Fruit fly (Drosophila melanogaster): Measurements from ENCODE around the gene gb.

- TF ChIP-seq br (GFP tag; optimal IDR thresholded peaks at IDR 0.05): no peak
- no peak for TF ChIP-seq Hr78 (GFP tag; optimal IDR thresholded peaks at IDR 0.05)
- no peak for TF ChIP-seq pan (optimal IDR thresholded peaks at IDR 0.05)
- TF ChIP-seq dl (GFP tag; optimal IDR thresholded peaks at IDR 0.05; ENCODE audit: insufficient read depth in 1 of 2, partially characterized antibody in 2 of 2): no peak
- TF ChIP-seq dmrt93B (GFP tag; optimal IDR thresholded peaks at IDR 0.05): no peak
- no peak for TF ChIP-seq sv (GFP tag; optimal IDR thresholded peaks at IDR 0.05)
- no peak for TF ChIP-seq lola (GFP tag; optimal IDR thresholded peaks at IDR 0.05)
- TF ChIP-seq Mio (GFP tag; optimal IDR thresholded peaks at IDR 0.05): no peak
- no peak for TF ChIP-seq tai (GFP tag; optimal IDR thresholded peaks at IDR 0.05)
- TF ChIP-seq woc (GFP tag; optimal IDR thresholded peaks at IDR 0.05): no peak
- no peak for TF ChIP-seq N (GFP tag; optimal IDR thresholded peaks at IDR 0.05)
Observed at dm6 chr3R:27148812-27149769, 37.0 kb upstream of the gb start.
